Worm (Caenorhabditis elegans) whole organism, late embryonic: Measurements from ENCODE around the gene Y50D4C.5.

Experiments used
- ama-1 ChIP-seq: fragments of 150-350 bp; optimal IDR thresholded peaks from 2 replicates; lab custom pipeline; 2014
- ceh-2 ChIP-seq: sonication (generic microtip); optimal IDR thresholded peaks from 2 replicates; lab custom pipeline; 2016; ENCODE audit warnings: missing genotype, missing genetic modification characterization, missing compliant biosample characterization
- ceh-30 ChIP-seq: fragments of 150-350 bp; optimal IDR thresholded peaks from 2 replicates; lab custom pipeline; 2014; ENCODE audit warnings: missing biosample characterization, missing genetic modification characterization
- hlh-30 ChIP-seq: sonication (generic microtip); optimal IDR thresholded peaks from 2 replicates; lab custom pipeline; 2017; ENCODE audit warnings: antibody characterized with exemption, missing genetic modification characterization, missing compliant biosample characterization; ENCODE audit not compliant: insufficient read depth
- npax-4 ChIP-seq: sonication (generic microtip); optimal IDR thresholded peaks from 2 replicates; lab custom pipeline; 2016; ENCODE audit warnings: missing genetic modification characterization, missing compliant biosample characterization
- pax-1 ChIP-seq: fragments of 150-350 bp; optimal IDR thresholded peaks from 2 replicates; lab custom pipeline; 2014; ENCODE audit warnings: missing biosample characterization, missing genetic modification characterization
- sdc-2 ChIP-seq: sonication (generic microtip); optimal IDR thresholded peaks from 2 replicates; lab custom pipeline; 2016; ENCODE audit warnings: missing genotype, missing genetic modification characterization, missing compliant biosample characterization
- unc-3 ChIP-seq, 2 experiments: fragments of 200-800 bp in 1 of 2; sonication (Bioruptor generic) in 1 of 2; sonication (generic microtip) in 1 of 2; conservative IDR thresholded peaks in 1 of 2; optimal IDR thresholded peaks in 1 of 2; 2 replicates each; pipeline versions ENCODE4 v1.3.6 to Lab custom; 2016 to 2022; ENCODE audit warnings: missing compliant biosample characterization in 2 of 2, missing genetic modification characterization in 2 of 2, missing genetic modification reagents in 1 of 2
- unc-42 ChIP-seq: sonication (generic microtip); optimal IDR thresholded peaks from 2 replicates; lab custom pipeline; 2016; ENCODE audit warnings: missing genotype, missing genetic modification characterization, missing compliant biosample characterization

ce11 chrV:979698-980097, 23.8 kb downstream of the Y50D4C.5 start:
- no peak for TF ChIP-seq unc-3 (GFP tag; conservative IDR thresholded peaks at IDR 0.05; lab: Robert Waterston, UW)
- TF ChIP-seq unc-3 (tag; optimal IDR thresholded peaks at IDR 0.05; lab: Kevin White, UChicago): no peak
- no peak for TF ChIP-seq ceh-2 (tag; lab: Kevin White, UChicago)
- no peak for TF ChIP-seq ceh-30 (tag; lab: Kevin White, UChicago)
- TF ChIP-seq sdc-2: no peak
- TF ChIP-seq unc-42 (tag; lab: Kevin White, UChicago): no peak
- TF ChIP-seq pax-1 (tag; lab: Kevin White, UChicago): no peak
- no peak for TF ChIP-seq npax-4 (tag; lab: Kevin White, UChicago)
- no peak for TF ChIP-seq hlh-30 (tag; lab: Kevin White, UChicago)
- no peak for TF ChIP-seq ama-1
